Worm (Caenorhabditis elegans) whole organism, L1 larva: ENCODE results near the gene bus-1.

Experiments used
- aly-2 ChIP-seq: fragments of 150-350 bp; optimal IDR thresholded peaks from 2 replicates; lab custom pipeline; 2014; ENCODE audit warnings: missing biosample characterization, missing genetic modification characterization
- ama-1 ChIP-seq: fragments of 150-350 bp; optimal IDR thresholded peaks from 2 replicates; lab custom pipeline; 2014
- ceh-63 ChIP-seq: fragments of 200-800 bp; sonication (Bioruptor generic); optimal IDR thresholded peaks from 2 replicates; lab custom pipeline; 2018; ENCODE audit warnings: mild to moderate bottlenecking, missing genetic modification characterization, missing compliant biosample characterization
- jun-1 ChIP-seq: fragments of 150-350 bp; optimal IDR thresholded peaks from 2 replicates; lab custom pipeline; 2014; ENCODE audit warnings: missing biosample characterization, missing genetic modification reagents, missing genetic modification characterization
- lsy-2 ChIP-seq, 2 experiments: fragments of 150-350 bp; optimal IDR thresholded peaks; 2 replicates each; lab custom pipeline; 2014; ENCODE audit warnings: missing biosample characterization in 2 of 2, missing genetic modification characterization in 2 of 2
- nhr-28 ChIP-seq: fragments of 150-350 bp; optimal IDR thresholded peaks from 2 replicates; lab custom pipeline; 2014; ENCODE audit warnings: missing biosample characterization, missing genetic modification characterization
- skn-1 ChIP-seq: fragments of 150-350 bp; optimal IDR thresholded peaks from 2 replicates; lab custom pipeline; 2014; ENCODE audit warnings: missing biosample characterization, missing genetic modification characterization
- snpc-4 ChIP-seq: fragments of 150-350 bp; optimal IDR thresholded peaks from 2 replicates; lab custom pipeline; 2014; ENCODE audit warnings: missing biosample characterization, missing genetic modification characterization
- sox-4 ChIP-seq: sonication (generic microtip); optimal IDR thresholded peaks from 2 replicates; lab custom pipeline; 2016; ENCODE audit warnings: missing genetic modification characterization, missing compliant biosample characterization
- sptf-1 ChIP-seq: fragments of 150-350 bp; optimal IDR thresholded peaks from 2 replicates; lab custom pipeline; 2014; ENCODE audit warnings: missing biosample characterization, missing genetic modification characterization
- ztf-11 ChIP-seq, 2 experiments: sonication (generic microtip); optimal IDR thresholded peaks; 2 replicates each; lab custom pipeline; 2016 to 2017; ENCODE audit warnings: missing genetic modification characterization in 2 of 2, missing biosample characterization in 1 of 2, missing compliant biosample characterization in 1 of 2

- TF ChIP-seq snpc-4 (tag; lab: Kevin White, UChicago), result no peak
- TF ChIP-seq lsy-2 (tag; optimal IDR thresholded peaks at IDR 0.05; lab: Kevin White, UChicago), result no peak
- no peak for TF ChIP-seq sptf-1
- TF ChIP-seq skn-1 (tag; lab: Kevin White, UChicago), result no peak
- no peak for TF ChIP-seq ceh-63 (GFP tag; lab: Kevin White, UChicago)
- no peak for TF ChIP-seq sox-4 (tag; lab: Kevin White, UChicago)
- TF ChIP-seq aly-2 (tag; lab: Kevin White, UChicago), result no peak
- TF ChIP-seq ama-1 (lab: Kevin White, UChicago), result no peak
- TF ChIP-seq nhr-28 (tag; lab: Kevin White, UChicago), result no peak
- no peak for TF ChIP-seq ztf-11 (tag; optimal IDR thresholded peaks at IDR 0.05; lab: Kevin White, UChicago)
- no peak for TF ChIP-seq jun-1
Observed at ce11 chrV:9005243-9005642, 19.4 kb downstream of the bus-1 start, which contains the start of gene srx-3.
